Fruit fly (Drosophila melanogaster) whole organism, embryonic: Measurements from ENCODE around the gene CG10803.

Source experiments
- Awh ChIP-seq: fragments of 200-800 bp; sonication (Bioruptor generic); IDR thresholded peaks from 2 replicates; pipeline ENCODE4, ENCODE4 v1.3.6; 2022; ENCODE audit warnings: missing biosample characterization, missing genetic modification characterization
- CG1024 ChIP-seq: fragments of 200-800 bp; sonication (Bioruptor generic); IDR thresholded peaks from 2 replicates; pipeline ENCODE4 v1.3.6; 2022; ENCODE audit warnings: missing biosample characterization, missing genetic modification characterization
- CG10959 ChIP-seq: fragments of 200-800 bp; sonication (Bioruptor generic); IDR thresholded peaks from 2 replicates; pipeline ENCODE4 v1.3.6; 2022; ENCODE audit warnings: missing biosample characterization, missing genetic modification characterization
- CG13287 ChIP-seq: fragments of 200-800 bp; sonication (Bioruptor generic); IDR thresholded peaks from 2 replicates; pipeline ENCODE4 v1.3.6; 2022; ENCODE audit warnings: missing biosample characterization, missing genetic modification characterization; ENCODE audit not compliant: partially characterized antibody
- CG13424 ChIP-seq: fragments of 200-800 bp; sonication (Bioruptor generic); optimal IDR thresholded peaks from 2 replicates; lab custom pipeline; 2019; ENCODE audit warnings: missing biosample characterization, mild to moderate bottlenecking, missing genetic modification characterization, moderate library complexity
- CG14050 ChIP-seq: fragments of 200-800 bp; sonication (Bioruptor generic); IDR thresholded peaks from 3 replicates; pipeline ENCODE4 v1.3.6; 2022; ENCODE audit warnings: missing biosample characterization, missing genetic modification characterization
- CG33557 ChIP-seq: fragments of 200-800 bp; sonication (Bioruptor generic); optimal IDR thresholded peaks from 2 replicates; lab custom pipeline; 2019; ENCODE audit warnings: missing biosample characterization, mild to moderate bottlenecking, missing genetic modification characterization, moderate library complexity
- CG4854 ChIP-seq: fragments of 200-800 bp; sonication (Bioruptor generic); optimal IDR thresholded peaks from 2 replicates; lab custom pipeline; 2016; ENCODE audit warnings: missing biosample characterization, missing genetic modification characterization, inconsistent platforms
- CG5180 ChIP-seq: fragments of 200-800 bp; sonication (Bioruptor generic); optimal IDR thresholded peaks from 3 replicates; lab custom pipeline; 2017; ENCODE audit warnings: missing biosample characterization, missing genetic modification characterization, mild to moderate bottlenecking, moderate library complexity, missing genetic modification reagents
- CG6689 ChIP-seq: fragments of 200-800 bp; sonication (Bioruptor generic); IDR thresholded peaks from 2 replicates; pipeline ENCODE4 v1.3.6; 2022; ENCODE audit warnings: missing biosample characterization, missing genetic modification characterization
- CG7271 ChIP-seq: fragments of 200-800 bp; sonication (Bioruptor generic); optimal IDR thresholded peaks from 2 replicates; lab custom pipeline; 2018; ENCODE audit warnings: missing biosample characterization, mild to moderate bottlenecking, missing genetic modification characterization, moderate library complexity
- CG7357 ChIP-seq: fragments of 200-800 bp; sonication (Bioruptor generic); IDR thresholded peaks from 3 replicates; pipeline ENCODE4 v1.3.6; 2022; ENCODE audit warnings: missing biosample characterization, missing genetic modification characterization
- CG7745 ChIP-seq: fragments of 200-800 bp; sonication (Bioruptor generic); optimal IDR thresholded peaks from 2 replicates; lab custom pipeline; 2018; ENCODE audit warnings: missing biosample characterization, mild to moderate bottlenecking, missing genetic modification characterization, moderate library complexity
- CTCF ChIP-seq: fragments of 200-800 bp; sonication (Bioruptor generic); optimal IDR thresholded peaks from 2 replicates; lab custom pipeline; 2017; ENCODE audit warnings: missing biosample characterization, mild to moderate bottlenecking, missing genetic modification characterization, moderate library complexity
- Doc2 ChIP-seq: fragments of 200-800 bp; sonication (Bioruptor generic); IDR thresholded peaks from 2 replicates; pipeline ENCODE4 v1.3.6; 2022; ENCODE audit warnings: missing biosample characterization, missing genetic modification characterization
- Dp ChIP-seq: fragments of 200-800 bp; sonication (Bioruptor generic); optimal IDR thresholded peaks from 2 replicates; lab custom pipeline; 2018; ENCODE audit warnings: missing biosample characterization, mild to moderate bottlenecking, missing genetic modification characterization, moderate library complexity
- Eip74EF ChIP-seq, 2 experiments: fragments of 200-800 bp in 1 of 2; fragments of >200 bp in 1 of 2; sonication (Bioruptor generic) in 1 of 2; optimal IDR thresholded peaks; 2 replicates each; lab custom pipeline; 2017 to 2019; ENCODE audit warnings: missing biosample characterization in 2 of 2, missing genetic modification characterization in 2 of 2, mild to moderate bottlenecking in 1 of 2, moderate library complexity in 1 of 2
- Jarid2 ChIP-seq: fragments of 200-800 bp; sonication (Bioruptor generic); optimal IDR thresholded peaks from 3 replicates; lab custom pipeline; 2017; ENCODE audit warnings: mild to moderate bottlenecking, missing biosample characterization, missing genetic modification reagents, missing genetic modification characterization
- Lhr ChIP-seq: fragments of 200-800 bp; sonication (Bioruptor generic); optimal IDR thresholded peaks from 3 replicates; lab custom pipeline; 2017; ENCODE audit warnings: mild to moderate bottlenecking, missing biosample characterization, missing genetic modification reagents, missing genetic modification characterization
- Max ChIP-seq: fragments of 200-800 bp; sonication (Bioruptor generic); optimal IDR thresholded peaks from 2 replicates; lab custom pipeline; 2016; ENCODE audit warnings: missing biosample characterization, mild to moderate bottlenecking, missing genetic modification characterization
- Nf-YB ChIP-seq: fragments of 200-800 bp; sonication (Bioruptor generic); optimal IDR thresholded peaks from 3 replicates; lab custom pipeline; 2019; ENCODE audit warnings: missing biosample characterization, mild to moderate bottlenecking, missing genetic modification characterization, moderate library complexity
- Nf-YC ChIP-seq: fragments of 200-800 bp; optimal IDR thresholded peaks from 3 replicates; lab custom pipeline; 2019; ENCODE audit warnings: missing biosample characterization, mild to moderate bottlenecking, missing genetic modification characterization, moderate library complexity
- Side ChIP-seq: fragments of 200-800 bp; sonication (Bioruptor generic); optimal IDR thresholded peaks from 2 replicates; lab custom pipeline; 2016; ENCODE audit warnings: missing biosample characterization, missing genetic modification characterization
- Stat92E ChIP-seq, 3 experiments: fragments of >200 bp in 2 of 3; fragments of 200-800 bp in 1 of 3; sonication (Bioruptor generic) in 1 of 3; optimal IDR thresholded peaks; 2 replicates each; lab custom pipeline; 2017 to 2019; ENCODE audit warnings: missing biosample characterization in 3 of 3, missing genetic modification characterization in 3 of 3, mild to moderate bottlenecking in 1 of 3, moderate library complexity in 1 of 3
- Xbp1 ChIP-seq: fragments of 200-800 bp; sonication (Bioruptor generic); optimal IDR thresholded peaks from 3 replicates; lab custom pipeline; 2016; ENCODE audit warnings: missing biosample characterization, mild to moderate bottlenecking, missing genetic modification characterization
- abd-A ChIP-seq: fragments of 200-800 bp; sonication (Bioruptor generic); optimal IDR thresholded peaks from 3 replicates; lab custom pipeline; 2019; ENCODE audit warnings: missing biosample characterization, mild to moderate bottlenecking, missing genetic modification characterization, moderate library complexity
- ase ChIP-seq: fragments of 200-800 bp; sonication (Bioruptor generic); IDR thresholded peaks from 3 replicates; pipeline ENCODE4 v1.3.6; 2022; ENCODE audit warnings: missing biosample characterization, missing genetic modification characterization
- bowl ChIP-seq: fragments of 200-800 bp; sonication (Bioruptor generic); IDR thresholded peaks from 2 replicates; pipeline ENCODE4 v1.3.6; 2022; ENCODE audit warnings: missing biosample characterization, missing genetic modification characterization
- chinmo ChIP-seq: fragments of 200-800 bp; sonication (Bioruptor generic); IDR thresholded peaks from 4 replicates; pipeline ENCODE4 v1.3.6; 2022; ENCODE audit warnings: missing biosample characterization, missing genetic modification characterization; ENCODE audit not compliant: partially characterized antibody
- croc ChIP-seq: fragments of 200-800 bp; sonication (Bioruptor generic); conservative IDR thresholded peaks from 3 replicates; pipeline ENCODE4 v1.3.6; 2022; ENCODE audit warnings: missing biosample characterization, missing genetic modification characterization
- disco-r ChIP-seq: fragments of 200-800 bp; sonication (Bioruptor generic); optimal IDR thresholded peaks from 2 replicates; lab custom pipeline; 2016; ENCODE audit warnings: missing biosample characterization, missing genetic modification characterization
- dm ChIP-seq: fragments of 200-800 bp; sonication (Bioruptor generic); optimal IDR thresholded peaks from 3 replicates; lab custom pipeline; 2016; ENCODE audit warnings: missing biosample characterization, missing genetic modification characterization
- dysf ChIP-seq: fragments of 200-800 bp; sonication (Bioruptor generic); IDR thresholded peaks from 3 replicates; pipeline ENCODE4 v1.3.6; 2022; ENCODE audit warnings: missing biosample characterization, missing genetic modification characterization
- ewg ChIP-seq: fragments of 200-800 bp; sonication (Bioruptor generic); optimal IDR thresholded peaks from 3 replicates; lab custom pipeline; 2017; ENCODE audit warnings: mild to moderate bottlenecking, missing biosample characterization, missing genetic modification reagents, missing genetic modification characterization
- gcm2 ChIP-seq: fragments of 200-800 bp; sonication (Bioruptor generic); optimal IDR thresholded peaks from 2 replicates; lab custom pipeline; 2016; ENCODE audit warnings: missing biosample characterization, missing genetic modification characterization
- grau ChIP-seq: fragments of 200-800 bp; optimal IDR thresholded peaks from 3 replicates; lab custom pipeline; 2019; ENCODE audit warnings: missing biosample characterization, mild to moderate bottlenecking, missing genetic modification characterization, moderate library complexity
- gsb-n ChIP-seq: fragments of 200-800 bp; sonication (Bioruptor generic); optimal IDR thresholded peaks from 3 replicates; lab custom pipeline; 2018; ENCODE audit warnings: missing biosample characterization, mild to moderate bottlenecking, missing genetic modification characterization
- mam ChIP-seq: fragments of 200-800 bp; sonication (Bioruptor generic); optimal IDR thresholded peaks from 3 replicates; lab custom pipeline; 2016; ENCODE audit warnings: missing biosample characterization, missing genetic modification characterization
- nerfin-1 ChIP-seq: fragments of 200-800 bp; sonication (Bioruptor generic); optimal IDR thresholded peaks from 3 replicates; lab custom pipeline; 2019; ENCODE audit warnings: missing biosample characterization, mild to moderate bottlenecking, missing genetic modification characterization, moderate library complexity
- pan ChIP-seq, 4 experiments: fragments of >200 bp in 3 of 4; fragments of 200-800 bp in 1 of 4; sonication (Bioruptor generic) in 1 of 4; optimal IDR thresholded peaks in 3 of 4; IDR thresholded peaks in 1 of 4; 2 replicates each; pipeline versions ENCODE4 v1.3.6 to Lab custom; 2017 to 2022; ENCODE audit warnings: missing biosample characterization in 2 of 4, missing genetic modification characterization in 2 of 4, mixed read lengths in 1 of 4
- pfk ChIP-seq: fragments of 200-800 bp; sonication (Bioruptor generic); optimal IDR thresholded peaks from 2 replicates; lab custom pipeline; 2018; ENCODE audit warnings: missing biosample characterization, mild to moderate bottlenecking, missing genetic modification characterization, moderate library complexity
- prd ChIP-seq, 3 experiments: fragments of >200 bp in 2 of 3; fragments of 200-800 bp in 1 of 3; sonication (Bioruptor generic) in 1 of 3; optimal IDR thresholded peaks in 2 of 3; IDR thresholded peaks in 1 of 3; 2 replicates in 2 of 3; 3 replicates in 1 of 3; pipeline versions ENCODE4 v1.3.6 to Lab custom; 2017 to 2022; ENCODE audit warnings: missing biosample characterization in 1 of 3, missing genetic modification characterization in 1 of 3
- sd ChIP-seq: fragments of 200-800 bp; sonication (Bioruptor generic); optimal IDR thresholded peaks from 3 replicates; lab custom pipeline; 2018; ENCODE audit warnings: missing biosample characterization, mild to moderate bottlenecking, missing genetic modification characterization, moderate library complexity
- stwl ChIP-seq: fragments of 200-800 bp; sonication (Bioruptor generic); optimal IDR thresholded peaks from 3 replicates; lab custom pipeline; 2018; ENCODE audit warnings: missing biosample characterization, mild to moderate bottlenecking, missing genetic modification characterization, moderate library complexity
- usp ChIP-seq: fragments of >200 bp; optimal IDR thresholded peaks from 2 replicates; lab custom pipeline; 2017; ENCODE audit warnings: missing biosample characterization, missing genetic modification characterization

The CG10803 gene

DNA sequence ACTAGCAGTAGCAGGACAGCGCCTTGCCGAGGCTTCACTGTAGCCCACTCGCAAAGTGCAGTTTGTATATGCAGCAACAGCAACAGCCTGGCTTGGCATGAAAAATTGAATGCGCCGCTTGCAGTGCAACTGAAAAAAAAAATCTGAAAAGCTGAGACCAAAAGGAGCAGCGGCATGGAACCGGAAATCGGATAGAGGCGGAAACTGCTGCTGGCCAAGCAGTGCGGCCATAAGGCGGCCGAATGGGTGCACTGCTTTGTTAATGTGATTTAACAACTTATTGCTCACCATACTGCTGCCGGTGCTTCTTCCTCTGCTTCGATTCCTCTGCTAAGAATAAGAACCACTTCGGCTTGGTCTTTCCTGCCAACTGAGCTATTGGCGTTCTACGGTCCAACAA, 18.8 kb downstream of the CG10803 start (continued):
- TF ChIP-seq Awh (0 out of 2 replicates have a peak, but pooled peaks have one; percentile 9), usp (GFP tag; lab: Kevin White, UChicago) (no peak), Dp (no peak), CG1024 (GFP tag; lab: Robert Waterston, UW) (no peak), Lhr (GFP tag; lab: Kevin White, UChicago) (no peak), croc (GFP tag; lab: Robert Waterston, UW) (no peak), stwl (tag; lab: Kevin White, UChicago) (peak; percentile 13), pan (optimal IDR thresholded peaks at IDR 0.05; lab: Kevin White, UChicago) (no peak), pan (GFP tag; optimal IDR thresholded peaks at IDR 0.05 in 1 of 2, IDR thresholded peaks at IDR 0.05 in 1 of 2) (no peak), CG10959 (GFP tag; lab: Robert Waterston, UW) (no peak), CG33557 (GFP tag; lab: Kevin White, UChicago) (peak; percentile 1), ase (GFP tag; lab: Robert Waterston, UW) (0 out of 3 replicates have a peak, but pooled peaks have one; percentile 31), CG13424 (tag; lab: Kevin White, UChicago) (no peak), grau (tag; lab: Kevin White, UChicago) (peak; percentile 25), CG7271 (tag; lab: Kevin White, UChicago) (peak; percentile 66)

DNA sequence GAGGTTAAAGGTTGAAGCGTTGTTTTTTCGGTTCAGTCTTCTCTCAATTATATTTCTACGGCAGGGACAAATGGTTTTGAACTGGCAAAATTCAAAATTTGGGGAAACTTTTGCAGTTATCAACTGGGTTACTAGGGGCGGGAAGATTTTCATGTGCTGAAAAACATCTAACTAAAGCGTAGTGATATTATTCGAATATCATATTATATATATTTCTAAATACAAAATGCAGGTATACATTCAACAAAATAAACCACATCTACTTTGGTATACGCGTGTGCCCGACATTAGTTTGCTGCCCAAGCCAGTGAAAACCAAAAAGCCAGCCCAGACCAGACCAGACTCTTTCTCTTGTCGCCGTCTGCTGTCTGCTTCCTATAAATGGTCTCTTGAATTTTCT, 19.3 kb downstream of the CG10803 start, which contains the start of gene Gas8:
Gas8 (minus strand) TSS at position 101 of the 400 bp plus-strand sequence.
- TF ChIP-seq CG14050 (GFP tag; lab: Robert Waterston, UW), result no peak
- TF ChIP-seq prd (optimal IDR thresholded peaks at IDR 0.05; lab: Kevin White, UChicago), result no peak
- TF ChIP-seq prd (GFP tag; IDR thresholded peaks at IDR 0.05; lab: Robert Waterston, UW), result no peak
- no peak for TF ChIP-seq gsb-n
- TF ChIP-seq CG7745 (tag; lab: Kevin White, UChicago), result no peak
- TF ChIP-seq CG4854, result no peak
- no peak for TF ChIP-seq CG13287 (GFP tag; lab: Robert Waterston, UW)
- no peak for TF ChIP-seq dysf (GFP tag; lab: Robert Waterston, UW)

DNA sequence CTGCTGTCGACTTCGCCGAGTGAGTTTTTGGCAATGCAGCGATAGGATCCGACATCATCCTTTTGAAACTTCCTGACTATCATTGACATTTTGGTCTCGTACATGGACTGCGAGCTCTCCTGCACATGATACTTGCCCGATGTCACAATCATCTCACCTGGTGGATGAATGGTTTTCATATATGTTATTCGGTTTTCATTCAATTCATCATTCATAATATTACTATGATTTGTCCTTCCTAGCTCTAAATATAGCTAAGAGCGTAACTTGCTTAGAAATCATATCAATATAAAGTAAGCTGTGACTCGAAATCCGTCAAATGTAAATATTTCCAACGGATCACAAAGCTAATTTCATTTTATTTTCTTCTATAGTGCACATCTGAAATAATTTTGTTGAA, 28.6 kb downstream of the CG10803 start, which contains the start of gene CG13021:
CG13021 (plus strand) TSS at position 301 of the 400 bp plus-strand sequence.
- TF ChIP-seq Xbp1 (GFP tag; lab: Kevin White, UChicago) (no peak), Eip74EF (GFP tag; optimal IDR thresholded peaks at IDR 0.05; lab: Kevin White, UChicago) (no peak), Doc2 (no peak), Stat92E (GFP tag; optimal IDR thresholded peaks at IDR 0.05; lab: Kevin White, UChicago) (no peak), pfk (GFP tag; lab: Kevin White, UChicago) (no peak), Jarid2 (GFP tag; lab: Kevin White, UChicago) (no peak), CG6689 (no peak), CG5180 (no peak), Side (GFP tag; lab: Kevin White, UChicago) (no peak), dm (GFP tag; lab: Kevin White, UChicago) (no peak), CTCF (GFP tag; lab: Kevin White, UChicago) (no peak), gcm2 (no peak), mam (GFP tag; lab: Kevin White, UChicago) (no peak), dysf (GFP tag; lab: Robert Waterston, UW) (no peak), usp (GFP tag; lab: Kevin White, UChicago) (no peak)
- TF ChIP-seq, all 482 proteins: peak for 0

DNA sequence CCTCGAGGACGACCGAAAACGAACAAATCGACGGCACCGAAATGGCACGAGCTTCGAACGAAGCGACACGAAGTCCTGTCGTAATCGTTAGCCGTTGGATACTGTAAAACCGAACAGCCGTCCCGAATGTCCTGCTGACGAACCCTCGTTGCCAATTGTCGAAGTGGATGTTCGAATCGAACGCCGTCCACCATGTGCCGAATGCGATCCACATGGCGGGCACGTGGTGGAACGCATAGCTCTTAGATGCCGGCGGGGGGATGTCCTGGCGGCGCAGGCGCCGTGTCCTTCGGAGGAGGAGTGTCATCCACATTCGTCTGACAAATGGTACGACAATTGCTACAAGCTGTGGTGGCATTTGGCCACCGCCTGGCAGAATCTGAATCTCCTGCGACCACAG, 45.2 kb downstream of the CG10803 start:
- TF ChIP-seq disco-r (GFP tag; lab: Kevin White, UChicago), result no peak
- peak; percentile 94 for TF ChIP-seq ewg (GFP tag; lab: Kevin White, UChicago)
- peak; percentile 55 for TF ChIP-seq abd-A
- TF ChIP-seq Nf-YB (GFP tag; lab: Kevin White, UChicago), result peak; percentile 82
- TF ChIP-seq bowl (GFP tag; lab: Robert Waterston, UW), result no peak
- TF ChIP-seq CG7357 (GFP tag; lab: Robert Waterston, UW), result no peak
- 0 out of 4 replicates have a peak, but pooled peaks have one; percentile 22 for TF ChIP-seq chinmo (GFP tag; lab: Robert Waterston, UW)
- peak; percentile 76 for TF ChIP-seq Max (GFP tag; lab: Kevin White, UChicago)
- peak; percentile 69 for TF ChIP-seq nerfin-1 (tag; lab: Kevin White, UChicago)
- TF ChIP-seq Nf-YC (tag; lab: Kevin White, UChicago), result peak; percentile 95
- TF ChIP-seq croc (GFP tag; lab: Robert Waterston, UW), result no peak
- TF ChIP-seq sd (tag; lab: Kevin White, UChicago), result no peak
